Fruit fly (Drosophila melanogaster): ENCODE data around the gene Pdp1.
A peak's percentile ranks its signal among the peaks of the same experiment; 100 is the strongest.

Gene Pdp1

dm6 chr3L:7865094-7865746 lies 1.9 kb downstream of the Pdp1 start (continued):
- no peak for TF ChIP-seq gem (tag; optimal IDR thresholded peaks at IDR 0.05)
- TF ChIP-seq CG17568 (GFP tag; optimal IDR thresholded peaks at IDR 0.05), result no peak
- TF ChIP-seq sd (tag; optimal IDR thresholded peaks at IDR 0.05), result no peak
- TF ChIP-seq CG15601 (tag; optimal IDR thresholded peaks at IDR 0.05), result no peak
- no peak for TF ChIP-seq en (GFP tag; optimal IDR thresholded peaks at IDR 0.05)
- no peak for TF ChIP-seq gfzf (GFP tag; optimal IDR thresholded peaks at IDR 0.05)
- TF ChIP-seq CG6683 (GFP tag; optimal IDR thresholded peaks at IDR 0.05), result no peak
- TF ChIP-seq esg (GFP tag; conservative IDR thresholded peaks at IDR 0.05), result no peak
- no peak for TF ChIP-seq jumu (GFP tag; optimal IDR thresholded peaks at IDR 0.05)
- no peak for TF ChIP-seq CG4730 (GFP tag; IDR thresholded peaks at IDR 0.05)
- peak; percentile 78 for TF ChIP-seq Deaf1 (tag; optimal IDR thresholded peaks at IDR 0.05)
- TF ChIP-seq CG32532 (GFP tag; IDR thresholded peaks at IDR 0.05), result no peak
- TF ChIP-seq Usf (GFP tag; optimal IDR thresholded peaks at IDR 0.05), result no peak
- TF ChIP-seq Abd-B (GFP tag; optimal IDR thresholded peaks at IDR 0.05), result no peak
- TF ChIP-seq CG14014 (GFP tag; IDR thresholded peaks at IDR 0.05), result no peak
- TF ChIP-seq CG7357 (GFP tag; IDR thresholded peaks at IDR 0.05), result no peak
- TF ChIP-seq CG10274 (GFP tag; optimal IDR thresholded peaks at IDR 0.05), result no peak
- TF ChIP-seq Dad (GFP tag; optimal IDR thresholded peaks at IDR 0.05), result no peak
- peak; percentile 5 for TF ChIP-seq CG7987 (GFP tag; optimal IDR thresholded peaks at IDR 0.05)
- no peak for TF ChIP-seq bigmax (GFP tag; optimal IDR thresholded peaks at IDR 0.05)
- TF ChIP-seq CG10366 (GFP tag; IDR thresholded peaks at IDR 0.05), result no peak
- no peak for TF ChIP-seq zf30C (GFP tag; optimal IDR thresholded peaks at IDR 0.05)
- TF ChIP-seq CG10267 (tag; optimal IDR thresholded peaks at IDR 0.05), result no peak
- TF ChIP-seq inv (GFP tag; IDR thresholded peaks at IDR 0.05; ENCODE audit: partially characterized antibody), result no peak
- TF ChIP-seq grau (tag; optimal IDR thresholded peaks at IDR 0.05), result no peak
- TF ChIP-seq Dll (GFP tag; IDR thresholded peaks at IDR 0.05; ENCODE audit: partially characterized antibody), result no peak
- TF ChIP-seq sob (GFP tag; IDR thresholded peaks at IDR 0.05), result no peak
- peak; percentile 62 for TF ChIP-seq CG10543 (GFP tag; optimal IDR thresholded peaks at IDR 0.05)
- TF ChIP-seq D (optimal IDR thresholded peaks at IDR 0.05), result no peak
- TF ChIP-seq D (GFP tag; optimal IDR thresholded peaks at IDR 0.05), result no peak
- no peak for TF ChIP-seq knrl (GFP tag; IDR thresholded peaks at IDR 0.05; ENCODE audit: partially characterized antibody)
- no peak for TF ChIP-seq sens (GFP tag)
- peak; percentile 7 to 25 for TF ChIP-seq Trl (optimal IDR thresholded peaks at IDR 0.05)
- TF ChIP-seq Trl (GFP tag; optimal IDR thresholded peaks at IDR 0.05), result no peak
- TF ChIP-seq her (GFP tag; optimal IDR thresholded peaks at IDR 0.05), result no peak
- no peak for TF ChIP-seq CG32767 (GFP tag; IDR thresholded peaks at IDR 0.05)
- TF ChIP-seq bbx (GFP tag; IDR thresholded peaks at IDR 0.05; ENCODE audit: partially characterized antibody), result no peak
- TF ChIP-seq mam (GFP tag; optimal IDR thresholded peaks at IDR 0.05), result no peak
- TF ChIP-seq Taf1 (GFP tag; IDR thresholded peaks at IDR 0.05), result no peak
- no peak for TF ChIP-seq CG11723 (GFP tag; optimal IDR thresholded peaks at IDR 0.05)
- TF ChIP-seq Med (GFP tag), result peak; percentile 10
- TF ChIP-seq CG33557 (GFP tag; optimal IDR thresholded peaks at IDR 0.05), result no peak
- no peak for TF ChIP-seq tup (GFP tag; optimal IDR thresholded peaks at IDR 0.05)
- TF ChIP-seq Xbp1 (GFP tag; optimal IDR thresholded peaks at IDR 0.05), result no peak
- no peak for TF ChIP-seq CG9876 (GFP tag; optimal IDR thresholded peaks at IDR 0.05)
- TF ChIP-seq zen2 (GFP tag; IDR thresholded peaks at IDR 0.05; ENCODE audit: partially characterized antibody), result no peak
- no peak for TF ChIP-seq CG8281 (tag; optimal IDR thresholded peaks at IDR 0.05)
- no peak for TF ChIP-seq sim (GFP tag; IDR thresholded peaks at IDR 0.05)
- no peak for TF ChIP-seq CG1602 (GFP tag; optimal IDR thresholded peaks at IDR 0.05)
- no peak for TF ChIP-seq BEAF-32 (GFP tag; optimal IDR thresholded peaks at IDR 0.05)
- TF ChIP-seq CG30020 (tag; optimal IDR thresholded peaks at IDR 0.05), result no peak
